Fruit fly (Drosophila melanogaster): Measurements from ENCODE around the gene Vps60.

Vps60 gene

DNA sequence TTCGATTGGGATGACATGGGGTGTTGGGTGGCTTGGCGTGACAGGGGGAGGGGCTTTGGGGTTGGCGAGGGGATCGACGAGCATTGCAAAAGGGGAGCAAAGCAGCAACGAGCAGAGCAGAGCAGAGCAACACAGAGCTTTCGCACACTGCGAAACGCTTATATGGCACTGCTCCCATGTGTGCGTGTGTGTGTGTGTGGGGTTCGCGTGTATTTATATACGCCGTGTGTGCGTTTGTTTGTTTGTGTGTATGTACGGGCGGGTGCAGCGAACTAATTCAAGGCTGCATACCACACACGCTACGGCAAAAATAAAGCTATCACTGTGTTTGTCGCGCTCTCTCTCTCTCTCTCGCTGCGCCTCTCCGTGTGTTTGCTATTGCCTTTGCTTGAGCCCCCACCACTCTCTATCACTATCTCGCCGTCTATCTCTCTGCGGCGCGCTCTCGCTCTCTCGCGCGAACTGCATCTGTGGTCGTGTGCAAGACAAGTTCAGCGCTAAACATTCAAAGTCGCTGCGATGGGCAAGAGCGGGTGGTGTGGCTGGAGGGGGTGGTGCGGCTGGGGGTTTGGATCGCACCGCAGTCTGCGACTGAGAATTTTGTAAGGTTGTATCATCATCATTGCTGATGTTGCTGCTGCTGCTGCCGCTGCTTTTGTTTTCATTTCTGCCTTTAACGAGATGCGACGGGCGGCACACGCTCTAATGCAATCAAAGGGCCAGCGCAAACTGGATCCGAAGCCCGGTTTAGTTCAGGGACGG is 30.8 kb downstream of the Vps60 start (continued):
- TF ChIP-seq CG12769 (tag; optimal IDR thresholded peaks at IDR 0.05) (peak; percentile 27), NFAT (GFP tag; IDR thresholded peaks at IDR 0.05) (0 out of 2 replicates have a peak, but pooled peaks have one; percentile 17), CG1832 (GFP tag; optimal IDR thresholded peaks at IDR 0.05) (peak; percentile 44), Atf6 (GFP tag; IDR thresholded peaks at IDR 0.05) (peak; percentile 47), luna (GFP tag; optimal IDR thresholded peaks at IDR 0.05) (no peak), CG7556 (GFP tag; optimal IDR thresholded peaks at IDR 0.05) (no peak), nom (GFP tag; optimal IDR thresholded peaks at IDR 0.05) (peak; percentile 28), CG5180 (GFP tag; optimal IDR thresholded peaks at IDR 0.05) (peak; percentile 66), CG17802 (tag; optimal IDR thresholded peaks at IDR 0.05) (peak; percentile 18), Drgx (GFP tag; IDR thresholded peaks at IDR 0.05) (peak; percentile 44), ATbp (GFP tag; optimal IDR thresholded peaks at IDR 0.05) (no peak), CG32532 (GFP tag; IDR thresholded peaks at IDR 0.05) (0 out of 2 replicates have a peak, but pooled peaks have one; percentile 11), stc (GFP tag; IDR thresholded peaks at IDR 0.05) (no peak; the same call in 1 of the 2 replicates), tap (tag; optimal IDR thresholded peaks at IDR 0.05) (no peak), CG10321 (GFP tag; IDR thresholded peaks at IDR 0.05) (0 out of 2 replicates have a peak, but pooled peaks have one; percentile 28), disco-r (GFP tag; optimal IDR thresholded peaks at IDR 0.05) (no peak), gem (tag; optimal IDR thresholded peaks at IDR 0.05) (peak; percentile 53), H2.0 (GFP tag; IDR thresholded peaks at IDR 0.05) (no peak), Eip74EF (GFP tag; optimal IDR thresholded peaks at IDR 0.05) (peak in 1 of 2 experiments; percentile 47), sob (GFP tag; IDR thresholded peaks at IDR 0.05) (no peak; the same call in 1 of the 2 replicates), eve (GFP tag; optimal IDR thresholded peaks at IDR 0.05) (no peak), Side (GFP tag; optimal IDR thresholded peaks at IDR 0.05) (no peak), CG7839 (tag; optimal IDR thresholded peaks at IDR 0.05) (no peak), ftz-f1 (GFP tag; optimal IDR thresholded peaks at IDR 0.05) (peak; percentile 81), CG11504 (tag; optimal IDR thresholded peaks at IDR 0.05) (peak; percentile 35), slou (GFP tag; optimal IDR thresholded peaks at IDR 0.05) (no peak), CG42726 (GFP tag; IDR thresholded peaks at IDR 0.05; ENCODE audit: partially characterized antibody) (no peak), jing (GFP tag; optimal IDR thresholded peaks at IDR 0.05) (no peak), Hr78 (GFP tag; optimal IDR thresholded peaks at IDR 0.05) (peak in 1 of 2 experiments; percentile 30), tll (GFP tag; optimal IDR thresholded peaks at IDR 0.05) (no peak), ewg (GFP tag; optimal IDR thresholded peaks at IDR 0.05) (no peak), salm (tag; optimal IDR thresholded peaks at IDR 0.05) (no peak), phol (tag; optimal IDR thresholded peaks at IDR 0.05) (no peak), CG34224 (GFP tag; IDR thresholded peaks at IDR 0.05; ENCODE audit: partially characterized antibody) (peak; percentile 44; the same call in 2 of the 3 replicates), CG10959 (GFP tag; IDR thresholded peaks at IDR 0.05) (no peak), Ets65A (GFP tag) (peak; percentile 76), NK7.1 (GFP tag; optimal IDR thresholded peaks at IDR 0.05) (no peak), knrl (GFP tag; IDR thresholded peaks at IDR 0.05; ENCODE audit: partially characterized antibody) (0 out of 3 replicates have a peak, but pooled peaks have one; percentile 6), Mad (GFP tag; optimal IDR thresholded peaks at IDR 0.05) (no peak), rib (GFP tag; IDR thresholded peaks at IDR 0.05) (0 out of 2 replicates have a peak, but pooled peaks have one; percentile 43), Adf1 (GFP tag; IDR thresholded peaks at IDR 0.05) (peak; percentile 56), Nf-YC (tag; optimal IDR thresholded peaks at IDR 0.05) (no peak), Lim3 (GFP tag; IDR thresholded peaks at IDR 0.05) (no peak), CG6654 (GFP tag; optimal IDR thresholded peaks at IDR 0.05) (no peak), stwl (tag; optimal IDR thresholded peaks at IDR 0.05) (no peak), bab2 (GFP tag; optimal IDR thresholded peaks at IDR 0.05) (no peak), mld (GFP tag; IDR thresholded peaks at IDR 0.05; ENCODE audit: partially characterized antibody) (no peak)

Measured in whole organism, embryonic.